Worm (Caenorhabditis elegans): Measurements from ENCODE around the gene vha-11.

ce11 chrIV:2316273-2316672, 1.9 kb upstream of the vha-11 start, which contains the start of gene Y38F2AL.12:
- TF ChIP-seq scrt-1 (GFP tag; IDR thresholded peaks at IDR 0.05): no peak
- no peak for TF ChIP-seq ama-1 (optimal IDR thresholded peaks at IDR 0.05)
- TF ChIP-seq ceh-13 (GFP tag; optimal IDR thresholded peaks at IDR 0.05): no peak
- TF ChIP-seq tra-4 (tag; optimal IDR thresholded peaks at IDR 0.05): no peak
- TF ChIP-seq tbx-11 (GFP tag; IDR thresholded peaks at IDR 0.05): no peak
- TF ChIP-seq B0310.2 (tag; optimal IDR thresholded peaks at IDR 0.05): no peak
- no peak for TF ChIP-seq ceh-36 (tag; optimal IDR thresholded peaks at IDR 0.05)
- no peak for TF ChIP-seq flt-1 (GFP tag; IDR thresholded peaks at IDR 0.05)
- TF ChIP-seq ets-7 (tag; optimal IDR thresholded peaks at IDR 0.05): no peak
- no peak for TF ChIP-seq F13C5.2 (tag; optimal IDR thresholded peaks at IDR 0.05)
- TF ChIP-seq pes-1 (GFP tag; IDR thresholded peaks at IDR 0.05): no peak
- no peak for TF ChIP-seq tbx-37 (GFP tag; conservative IDR thresholded peaks at IDR 0.05)
- TF ChIP-seq aly-1 (tag; optimal IDR thresholded peaks at IDR 0.05): no peak
